Worm (Caenorhabditis elegans) whole organism, mixed stage, embryonic: Measurements from ENCODE around the gene dyf-13.

Experiments
- M03D4.4 ChIP-seq: sonication (generic microtip); optimal IDR thresholded peaks from 2 replicates; lab custom pipeline; 2017; ENCODE audit warnings: mild to moderate bottlenecking, missing genetic modification characterization, missing compliant biosample characterization
- bed-3 ChIP-seq: fragments of 200-800 bp; sonication (Bioruptor generic); optimal IDR thresholded peaks from 3 replicates; lab custom pipeline; 2018; ENCODE audit warnings: mild to moderate bottlenecking, missing genetic modification characterization, moderate library complexity, missing compliant biosample characterization
- ceh-39 ChIP-seq: fragments of 150-350 bp; optimal IDR thresholded peaks from 2 replicates; lab custom pipeline; 2014; ENCODE audit warnings: missing biosample characterization, missing genetic modification characterization
- ceh-43 ChIP-seq: fragments of 200-800 bp; sonication (Bioruptor generic); optimal IDR thresholded peaks from 2 replicates; lab custom pipeline; 2018; ENCODE audit warnings: mild to moderate bottlenecking, missing genetic modification characterization, moderate library complexity, missing compliant biosample characterization
- ceh-83 ChIP-seq: fragments of 200-800 bp; sonication (Bioruptor generic); optimal IDR thresholded peaks from 2 replicates; lab custom pipeline; 2018; ENCODE audit warnings: mild to moderate bottlenecking, missing genetic modification characterization, missing compliant biosample characterization
- cnd-1 ChIP-seq: fragments of 200-800 bp; sonication (Bioruptor generic); optimal IDR thresholded peaks from 2 replicates; lab custom pipeline; 2018; ENCODE audit warnings: mild to moderate bottlenecking, missing genetic modification characterization, missing compliant biosample characterization
- drap-1 ChIP-seq: fragments of 200-800 bp; sonication (Bioruptor generic); optimal IDR thresholded peaks from 3 replicates; lab custom pipeline; 2018; ENCODE audit warnings: mild to moderate bottlenecking, missing genetic modification characterization, missing compliant biosample characterization
- elt-1 ChIP-seq: sonication (generic microtip); optimal IDR thresholded peaks from 2 replicates; lab custom pipeline; 2017; ENCODE audit warnings: missing genetic modification characterization, mild to moderate bottlenecking, missing compliant biosample characterization, antibody characterized with exemption, moderate library complexity, borderline replicate concordance; ENCODE audit not compliant: insufficient read depth
- flh-1 ChIP-seq: fragments of 200-800 bp; sonication (Bioruptor generic); optimal IDR thresholded peaks from 2 replicates; lab custom pipeline; 2018; ENCODE audit warnings: mild to moderate bottlenecking, missing genetic modification characterization, moderate library complexity, missing compliant biosample characterization
- ham-2 ChIP-seq: fragments of 200-800 bp; sonication (Bioruptor generic); optimal IDR thresholded peaks from 2 replicates; lab custom pipeline; 2018; ENCODE audit warnings: mild to moderate bottlenecking, missing genetic modification characterization, missing compliant biosample characterization
- hlh-1 ChIP-seq: fragments of 150-350 bp; optimal IDR thresholded peaks from 2 replicates; lab custom pipeline; 2014; ENCODE audit warnings: missing biosample characterization, missing genetic modification reagents, missing genetic modification characterization
- lin-13 ChIP-seq: fragments of 150-350 bp; optimal IDR thresholded peaks from 2 replicates; lab custom pipeline; 2014; ENCODE audit warnings: missing biosample characterization, missing genetic modification characterization
- lsy-2 ChIP-seq: fragments of 150-350 bp; optimal IDR thresholded peaks from 2 replicates; lab custom pipeline; 2014; ENCODE audit warnings: missing biosample characterization, missing genetic modification characterization
- mab-5 ChIP-seq: fragments of 150-350 bp; optimal IDR thresholded peaks from 2 replicates; lab custom pipeline; 2014; ENCODE audit warnings: missing biosample characterization, missing genetic modification characterization
- mep-1 ChIP-seq: fragments of 150-350 bp; optimal IDR thresholded peaks from 2 replicates; lab custom pipeline; 2017; ENCODE audit warnings: missing biosample characterization, missing genetic modification reagents, missing genetic modification characterization, inconsistent platforms
- mls-2 ChIP-seq: sonication (generic microtip); optimal IDR thresholded peaks from 2 replicates; lab custom pipeline; 2016; ENCODE audit warnings: mild to moderate bottlenecking, missing genetic modification characterization, moderate library complexity, missing compliant biosample characterization
- nhr-12 ChIP-seq: fragments of 150-350 bp; optimal IDR thresholded peaks from 2 replicates; lab custom pipeline; 2014; ENCODE audit warnings: missing biosample characterization, missing genetic modification characterization
- nhr-2 ChIP-seq: fragments of 150-350 bp; optimal IDR thresholded peaks from 2 replicates; lab custom pipeline; 2014; ENCODE audit warnings: missing biosample characterization, missing genetic modification characterization
- nhr-237 ChIP-seq: fragments of 150-350 bp; optimal IDR thresholded peaks from 2 replicates; lab custom pipeline; 2014; ENCODE audit warnings: missing biosample characterization, missing genetic modification characterization
- nhr-76 ChIP-seq: sonication (generic microtip); optimal IDR thresholded peaks from 2 replicates; lab custom pipeline; 2017; ENCODE audit warnings: missing biosample characterization, missing genetic modification characterization
- pha-4 ChIP-seq: fragments of 150-350 bp; optimal IDR thresholded peaks from 2 replicates; lab custom pipeline; 2018; ENCODE audit warnings: missing biosample characterization, missing genetic modification reagents, missing genetic modification characterization
- sptf-1 ChIP-seq: sonication (generic microtip); optimal IDR thresholded peaks from 2 replicates; lab custom pipeline; 2017; ENCODE audit warnings: mild to moderate bottlenecking, missing genetic modification characterization, moderate library complexity, missing compliant biosample characterization
- tbx-8 ChIP-seq: fragments of 200-800 bp; sonication (Bioruptor generic); optimal IDR thresholded peaks from 2 replicates; lab custom pipeline; 2018; ENCODE audit warnings: mild to moderate bottlenecking, missing genetic modification characterization, moderate library complexity, missing compliant biosample characterization
- unc-120 ChIP-seq: sonication (generic microtip); optimal IDR thresholded peaks from 2 replicates; lab custom pipeline; 2017; ENCODE audit warnings: missing genetic modification characterization, missing compliant biosample characterization; ENCODE audit not compliant: poor library complexity, severe bottlenecking
- unc-39 ChIP-seq: fragments of 150-350 bp; optimal IDR thresholded peaks from 2 replicates; lab custom pipeline; 2014; ENCODE audit warnings: missing biosample characterization, missing genetic modification characterization
- unc-62 ChIP-seq: fragments of 150-350 bp; optimal IDR thresholded peaks from 2 replicates; lab custom pipeline; 2014; ENCODE audit warnings: missing biosample characterization, missing genetic modification reagents, missing genetic modification characterization
- zip-8 ChIP-seq: fragments of 150-350 bp; optimal IDR thresholded peaks from 2 replicates; lab custom pipeline; 2014; ENCODE audit warnings: missing biosample characterization, missing genetic modification characterization

Gene dyf-13

ce11 chrII:7165749-7166148 is 5.4 kb downstream of the dyf-13 start, which contains the start of gene mfsd-13.2:
TSS of gene mfsd-13.2 (minus strand) at chrII:7165849.
- TF ChIP-seq flh-1 (GFP tag; lab: Kevin White, UChicago) (no peak), mls-2 (tag; lab: Kevin White, UChicago) (no peak), elt-1 (no peak), nhr-237 (tag; lab: Kevin White, UChicago) (no peak)

ce11 chrII:7161512-7161911 is 9.6 kb downstream of the dyf-13 start, which contains the start of gene C27H5.12:
TSS of gene C27H5.12 (minus strand) at chrII:7161612.
- TF ChIP-seq ceh-83 (GFP tag; lab: Kevin White, UChicago), result no peak
- no peak for TF ChIP-seq cnd-1 (tag; lab: Kevin White, UChicago)
- TF ChIP-seq drap-1 (GFP tag; lab: Kevin White, UChicago), result no peak
- no peak for TF ChIP-seq bed-3 (GFP tag; lab: Kevin White, UChicago)
- no peak for TF ChIP-seq ceh-39 (tag; lab: Kevin White, UChicago)
- no peak for TF ChIP-seq flh-1 (GFP tag; lab: Kevin White, UChicago)
- TF ChIP-seq mab-5 (tag; lab: Kevin White, UChicago), result no peak
- no peak for TF ChIP-seq sptf-1 (tag; lab: Kevin White, UChicago)
- no peak for TF ChIP-seq unc-120 (tag; lab: Kevin White, UChicago)
- TF ChIP-seq elt-1, result no peak
- no peak for TF ChIP-seq nhr-237 (tag; lab: Kevin White, UChicago)
- no peak for TF ChIP-seq unc-39 (tag; lab: Kevin White, UChicago)
- no peak for TF ChIP-seq pha-4

- TF ChIP-seq M03D4.4 (tag; lab: Kevin White, UChicago) (no peak), nhr-2 (tag; lab: Kevin White, UChicago) (no peak), unc-39 (tag; lab: Kevin White, UChicago) (no peak), pha-4 (no peak), nhr-12 (tag; lab: Kevin White, UChicago) (no peak), ceh-43 (GFP tag; lab: Kevin White, UChicago) (no peak), ham-2 (no peak), ceh-39 (tag; lab: Kevin White, UChicago) (no peak), mep-1 (tag; lab: Kevin White, UChicago) (no peak), elt-1 (no peak)
These were observed 13.7 kb downstream of the dyf-13 start for ce11 chrII:7157415-7157814.

ce11 chrII:7155392-7155791 is 15.8 kb downstream of the dyf-13 start, which contains the start of gene C27H5.2:
TSS of gene C27H5.2 (plus strand) at chrII:7155581.
- TF ChIP-seq flh-1 (GFP tag; lab: Kevin White, UChicago), result no peak
- peak; percentile 31 for TF ChIP-seq hlh-1

ce11 chrII:7154711-7155110 is 16.4 kb downstream of the dyf-13 start:
- TF ChIP-seq unc-62, result no peak
- no peak for TF ChIP-seq pha-4
- no peak for TF ChIP-seq nhr-76 (tag; lab: Kevin White, UChicago)
- TF ChIP-seq lin-13 (tag; lab: Kevin White, UChicago), result no peak
- no peak for TF ChIP-seq hlh-1
- no peak for TF ChIP-seq mls-2 (tag; lab: Kevin White, UChicago)
- no peak for TF ChIP-seq zip-8 (tag; lab: Kevin White, UChicago)
- TF ChIP-seq ceh-43 (GFP tag; lab: Kevin White, UChicago), result no peak
- no peak for TF ChIP-seq lsy-2 (tag; lab: Kevin White, UChicago)
- no peak for TF ChIP-seq ham-2
- no peak for TF ChIP-seq ceh-39 (tag; lab: Kevin White, UChicago)
- TF ChIP-seq flh-1 (GFP tag; lab: Kevin White, UChicago), result no peak
- TF ChIP-seq sptf-1 (tag; lab: Kevin White, UChicago), result no peak
- no peak for TF ChIP-seq tbx-8
- TF ChIP-seq ceh-83 (GFP tag; lab: Kevin White, UChicago), result no peak

ce11 chrII:7153095-7153494 is 18.1 kb downstream of the dyf-13 start:
- TF ChIP-seq sptf-1 (tag; lab: Kevin White, UChicago), result peak; percentile 1
